Fruit fly (Drosophila melanogaster) whole organism, embryonic: Measurements from ENCODE around the gene Jhbp12.
A peak's percentile ranks its signal among the peaks of the same experiment; 100 is the strongest.

Source experiments
- Awh ChIP-seq: fragments of 200-800 bp; sonication (Bioruptor generic); IDR thresholded peaks from 2 replicates; pipeline ENCODE4, ENCODE4 v1.3.6; 2022; ENCODE audit warnings: missing biosample characterization, missing genetic modification characterization
- Bteb2 ChIP-seq: fragments of 200-800 bp; sonication (Bioruptor generic); optimal IDR thresholded peaks from 2 replicates; lab custom pipeline; 2016; ENCODE audit warnings: missing biosample characterization, missing genetic modification characterization
- CG10267 ChIP-seq: fragments of 200-800 bp; sonication (Bioruptor generic); optimal IDR thresholded peaks from 2 replicates; lab custom pipeline; 2018; ENCODE audit warnings: missing biosample characterization, mild to moderate bottlenecking, missing genetic modification characterization, moderate library complexity
- CG11085 ChIP-seq: fragments of 200-800 bp; sonication (Bioruptor generic); IDR thresholded peaks from 2 replicates; pipeline ENCODE4 v1.3.6; 2022; ENCODE audit warnings: missing biosample characterization, missing genetic modification characterization
- CG12769 ChIP-seq: fragments of 200-800 bp; sonication (Bioruptor generic); optimal IDR thresholded peaks from 2 replicates; lab custom pipeline; 2019; ENCODE audit warnings: missing biosample characterization, mild to moderate bottlenecking, missing genetic modification characterization, moderate library complexity
- CG14710 ChIP-seq: fragments of 200-800 bp; sonication (Bioruptor generic); optimal IDR thresholded peaks from 3 replicates; lab custom pipeline; 2019; ENCODE audit warnings: missing biosample characterization, mild to moderate bottlenecking, missing genetic modification characterization, moderate library complexity
- CG14860 ChIP-seq: fragments of 200-800 bp; sonication (Bioruptor generic); IDR thresholded peaks from 3 replicates; pipeline ENCODE4 v1.3.6; 2022; ENCODE audit warnings: missing biosample characterization, missing genetic modification characterization; ENCODE audit not compliant: partially characterized antibody
- CG2116 ChIP-seq: fragments of 200-800 bp; sonication (Bioruptor generic); optimal IDR thresholded peaks from 3 replicates; lab custom pipeline; 2018; ENCODE audit warnings: missing biosample characterization, mild to moderate bottlenecking, missing genetic modification characterization
- CG2199 ChIP-seq: fragments of 200-800 bp; sonication (Bioruptor generic); IDR thresholded peaks from 3 replicates; pipeline ENCODE4 v1.3.6; 2022; ENCODE audit warnings: missing biosample characterization, missing genetic modification characterization
- CG3407 ChIP-seq: fragments of 200-800 bp; sonication (Bioruptor generic); optimal IDR thresholded peaks from 2 replicates; lab custom pipeline; 2018; ENCODE audit warnings: missing biosample characterization, mild to moderate bottlenecking, missing genetic modification characterization
- CG43689 ChIP-seq: fragments of 200-800 bp; sonication (Bioruptor generic); IDR thresholded peaks from 2 replicates; pipeline ENCODE4 v1.3.6; 2022; ENCODE audit warnings: missing biosample characterization, missing genetic modification characterization
- CG4617 ChIP-seq: fragments of 200-800 bp; sonication (Bioruptor generic); optimal IDR thresholded peaks from 3 replicates; lab custom pipeline; 2016; ENCODE audit warnings: missing biosample characterization, missing genetic modification characterization, borderline replicate concordance
- CG4730 ChIP-seq: fragments of 200-800 bp; sonication (Bioruptor generic); IDR thresholded peaks from 2 replicates; pipeline ENCODE4 v1.3.6; 2022; ENCODE audit warnings: missing biosample characterization, missing genetic modification characterization
- CG6791 ChIP-seq: fragments of 200-800 bp; sonication (Bioruptor generic); IDR thresholded peaks from 3 replicates; pipeline ENCODE4 v1.3.6; 2022; ENCODE audit warnings: missing biosample characterization, missing genetic modification characterization; ENCODE audit not compliant: partially characterized antibody
- CG8765 ChIP-seq: fragments of 200-800 bp; sonication (Bioruptor generic); IDR thresholded peaks from 2 replicates; pipeline ENCODE4 v1.3.6; 2022; ENCODE audit warnings: missing biosample characterization, missing genetic modification characterization
- CG9797 ChIP-seq: fragments of 200-800 bp; sonication (Bioruptor generic); optimal IDR thresholded peaks from 3 replicates; lab custom pipeline; 2018; ENCODE audit warnings: missing biosample characterization, mild to moderate bottlenecking, missing genetic modification characterization
- CoRest ChIP-seq: fragments of 200-800 bp; sonication (Bioruptor generic); optimal IDR thresholded peaks from 3 replicates; lab custom pipeline; 2018; ENCODE audit warnings: missing biosample characterization, mild to moderate bottlenecking, missing genetic modification characterization, moderate library complexity
- Doc3 ChIP-seq: fragments of 200-800 bp; sonication (Bioruptor generic); IDR thresholded peaks from 3 replicates; pipeline ENCODE4 v1.3.6; 2022; ENCODE audit warnings: missing biosample characterization, missing genetic modification characterization; ENCODE audit not compliant: partially characterized antibody
- Ets97D ChIP-seq: fragments of 200-800 bp; sonication (Bioruptor generic); optimal IDR thresholded peaks from 3 replicates; lab custom pipeline; 2016; ENCODE audit warnings: missing biosample characterization, missing genetic modification characterization
- Gug ChIP-seq: fragments of 200-800 bp; sonication (Bioruptor generic); IDR thresholded peaks from 4 replicates; pipeline ENCODE4 v1.3.6; 2022; ENCODE audit warnings: missing biosample characterization, missing genetic modification characterization
- H2.0 ChIP-seq: fragments of 200-800 bp; sonication (Bioruptor generic); IDR thresholded peaks from 2 replicates; pipeline ENCODE4 v1.3.6; 2022; ENCODE audit warnings: missing biosample characterization, missing genetic modification characterization
- MESR4 ChIP-seq: fragments of 200-800 bp; sonication (Bioruptor generic); optimal IDR thresholded peaks from 2 replicates; lab custom pipeline; 2018; ENCODE audit warnings: missing biosample characterization, mild to moderate bottlenecking, missing genetic modification characterization, moderate library complexity
- Med ChIP-seq: fragments of 200-800 bp; sonication (Bioruptor generic); peaks from one replicate; lab custom pipeline; 2016; ENCODE audit warnings: missing biosample characterization, missing genetic modification characterization, mild to moderate bottlenecking, inconsistent platforms, moderate library complexity
- Myb ChIP-seq: fragments of 200-800 bp; sonication (Bioruptor generic); optimal IDR thresholded peaks from 2 replicates; lab custom pipeline; 2016; ENCODE audit warnings: missing biosample characterization, missing genetic modification characterization
- NC2β ChIP-seq: fragments of 200-800 bp; sonication (Bioruptor generic); optimal IDR thresholded peaks from 2 replicates; lab custom pipeline; 2016; ENCODE audit warnings: missing biosample characterization, missing genetic modification characterization
- Neu2 ChIP-seq: fragments of 200-800 bp; sonication (Bioruptor generic); optimal IDR thresholded peaks from 3 replicates; lab custom pipeline; 2016; ENCODE audit warnings: missing biosample characterization, missing genetic modification characterization, borderline replicate concordance
- Opbp ChIP-seq: fragments of 200-800 bp; sonication (Bioruptor generic); IDR thresholded peaks from 3 replicates; pipeline ENCODE4 v1.3.6; 2022; ENCODE audit warnings: missing biosample characterization, missing genetic modification characterization; ENCODE audit not compliant: partially characterized antibody
- Rx ChIP-seq: fragments of 200-800 bp; sonication (Bioruptor generic); IDR thresholded peaks from 2 replicates; pipeline ENCODE4 v1.3.6; 2022; ENCODE audit warnings: missing biosample characterization, missing genetic modification characterization
- Scr ChIP-seq: fragments of 200-800 bp; sonication (Bioruptor generic); IDR thresholded peaks from 2 replicates; pipeline ENCODE4 v1.3.6; 2022; ENCODE audit warnings: missing biosample characterization, missing genetic modification characterization; ENCODE audit not compliant: partially characterized antibody
- Tbp ChIP-seq: fragments of >200 bp; optimal IDR thresholded peaks from 2 replicates; lab custom pipeline; 2018; ENCODE audit warnings: missing biosample characterization, missing genetic modification characterization
- ara ChIP-seq: fragments of 200-800 bp; sonication (Bioruptor generic); IDR thresholded peaks from 2 replicates; pipeline ENCODE4 v1.3.6; 2022; ENCODE audit warnings: missing biosample characterization, missing genetic modification characterization
- ato ChIP-seq: fragments of 200-800 bp; sonication (Bioruptor generic); IDR thresholded peaks from 2 replicates; pipeline ENCODE4 v1.3.6; 2022; ENCODE audit warnings: missing biosample characterization, missing genetic modification characterization; ENCODE audit not compliant: partially characterized antibody
- bbx ChIP-seq: fragments of 200-800 bp; sonication (Bioruptor generic); IDR thresholded peaks from 2 replicates; pipeline ENCODE4 v1.3.6; 2022; ENCODE audit warnings: missing biosample characterization, missing genetic modification characterization; ENCODE audit not compliant: partially characterized antibody
- chinmo ChIP-seq: fragments of 200-800 bp; sonication (Bioruptor generic); IDR thresholded peaks from 4 replicates; pipeline ENCODE4 v1.3.6; 2022; ENCODE audit warnings: missing biosample characterization, missing genetic modification characterization; ENCODE audit not compliant: partially characterized antibody
- crp ChIP-seq, 2 experiments: fragments of 200-800 bp; sonication (Bioruptor generic); optimal IDR thresholded peaks; 2 replicates in 1 of 2; 3 replicates in 1 of 2; lab custom pipeline; 2017; ENCODE audit warnings: missing biosample characterization in 2 of 2, missing genetic modification characterization in 2 of 2, mild to moderate bottlenecking in 1 of 2, moderate library complexity in 1 of 2
- fu2 ChIP-seq: fragments of 200-800 bp; sonication (Bioruptor generic); optimal IDR thresholded peaks from 2 replicates; lab custom pipeline; 2016; ENCODE audit warnings: missing biosample characterization, missing genetic modification characterization
- gfzf ChIP-seq: fragments of 200-800 bp; sonication (Bioruptor generic); optimal IDR thresholded peaks from 2 replicates; lab custom pipeline; 2016; ENCODE audit warnings: missing biosample characterization, mild to moderate bottlenecking, missing genetic modification characterization, moderate library complexity
- hbn ChIP-seq: fragments of 200-800 bp; sonication (Bioruptor generic); IDR thresholded peaks from 2 replicates; pipeline ENCODE4 v1.3.6; 2022; ENCODE audit warnings: missing biosample characterization, missing genetic modification characterization; ENCODE audit not compliant: partially characterized antibody
- pzg ChIP-seq: fragments of 200-800 bp; sonication (Bioruptor generic); optimal IDR thresholded peaks from 3 replicates; lab custom pipeline; 2018; ENCODE audit warnings: missing biosample characterization, mild to moderate bottlenecking, missing genetic modification characterization, moderate library complexity
- sd ChIP-seq: fragments of 200-800 bp; sonication (Bioruptor generic); optimal IDR thresholded peaks from 3 replicates; lab custom pipeline; 2018; ENCODE audit warnings: missing biosample characterization, mild to moderate bottlenecking, missing genetic modification characterization, moderate library complexity
- sna ChIP-seq: fragments of 200-800 bp; sonication (Bioruptor generic); IDR thresholded peaks from 2 replicates; pipeline ENCODE4 v1.3.6; 2022; ENCODE audit warnings: missing biosample characterization, missing genetic modification characterization; ENCODE audit not compliant: partially characterized antibody
- stwl ChIP-seq: fragments of 200-800 bp; sonication (Bioruptor generic); optimal IDR thresholded peaks from 3 replicates; lab custom pipeline; 2018; ENCODE audit warnings: missing biosample characterization, mild to moderate bottlenecking, missing genetic modification characterization, moderate library complexity
- trem ChIP-seq: fragments of 200-800 bp; optimal IDR thresholded peaks from 3 replicates; lab custom pipeline; 2019; ENCODE audit warnings: missing biosample characterization, mild to moderate bottlenecking, missing genetic modification characterization, moderate library complexity
- unc-4 ChIP-seq: fragments of 200-800 bp; sonication (Bioruptor generic); IDR thresholded peaks from 2 replicates; pipeline ENCODE4 v1.3.6; 2022; ENCODE audit warnings: missing biosample characterization, missing genetic modification characterization; ENCODE audit not compliant: partially characterized antibody
- zen2 ChIP-seq: fragments of 200-800 bp; sonication (Bioruptor generic); IDR thresholded peaks from 3 replicates; pipeline ENCODE4 v1.3.6; 2022; ENCODE audit warnings: missing biosample characterization, missing genetic modification characterization; ENCODE audit not compliant: partially characterized antibody

The Jhbp12 gene

dm6 chr3R:24525983-24526661 lies 1.5 kb downstream of the Jhbp12 start (continued):
- no peak for TF ChIP-seq Doc3 (GFP tag; lab: Robert Waterston, UW)
- TF ChIP-seq Bteb2 (GFP tag; lab: Kevin White, UChicago) = no peak
- TF ChIP-seq H2.0 (GFP tag; lab: Robert Waterston, UW) = peak; percentile 25; the same call in 1 of the 2 replicates
- peak; percentile 14; the same call in 1 of the 2 replicates for TF ChIP-seq CG4730 (GFP tag; lab: Robert Waterston, UW)
- TF ChIP-seq CG43689 = no peak
- TF ChIP-seq ara (GFP tag; lab: Robert Waterston, UW) = no peak
- TF ChIP-seq, all 482 proteins: peak for 55

- TF ChIP-seq hbn (peak; percentile 41; the same call in 1 of the 2 replicates), Tbp (no peak), CG9797 (GFP tag; lab: Kevin White, UChicago) (peak; percentile 70), ato (GFP tag; lab: Robert Waterston, UW) (peak; percentile 47; the same call in 1 of the 2 replicates), stwl (tag; lab: Kevin White, UChicago) (peak; percentile 100), CG10267 (tag; lab: Kevin White, UChicago) (peak; percentile 44), CG2116 (GFP tag; lab: Kevin White, UChicago) (peak; percentile 63), fu2 (GFP tag; lab: Kevin White, UChicago) (no peak), sna (GFP tag; lab: Robert Waterston, UW) (peak; percentile 38; the same call in 1 of the 2 replicates), Opbp (GFP tag; lab: Robert Waterston, UW) (0 out of 3 replicates have a peak, but pooled peaks have one; percentile 13), MESR4 (GFP tag; lab: Kevin White, UChicago) (peak; percentile 64), CoRest (tag; lab: Kevin White, UChicago) (peak; percentile 40), CG8765 (GFP tag; lab: Robert Waterston, UW) (no peak), NC2β (GFP tag; lab: Kevin White, UChicago) (no peak), gfzf (GFP tag; lab: Kevin White, UChicago) (peak; percentile 88), Gug (no peak), CG11085 (no peak), Myb (GFP tag; lab: Kevin White, UChicago) (peak; percentile 96), CG2199 (GFP tag; lab: Robert Waterston, UW) (no peak), Rx (GFP tag; lab: Robert Waterston, UW) (no peak), CG14710 (tag; lab: Kevin White, UChicago) (peak; percentile 24), CG4617 (GFP tag; lab: Kevin White, UChicago) (peak; percentile 72), crp (GFP tag; optimal IDR thresholded peaks at IDR 0.05; lab: Kevin White, UChicago) (peak in 1 of 2 experiments; percentile 54), trem (peak; percentile 67), Awh (no peak), bbx (peak; percentile 40; the same call in 1 of the 2 replicates), sd (peak; percentile 33), Med (GFP tag; lab: Kevin White, UChicago) (peak; percentile 70), CG14860 (GFP tag; lab: Robert Waterston, UW) (no peak), CG3407 (no peak), unc-4 (GFP tag; lab: Robert Waterston, UW) (peak; percentile 39), Scr (GFP tag; lab: Robert Waterston, UW) (peak; percentile 37; the same call in 1 of the 2 replicates), CG6791 (GFP tag; lab: Robert Waterston, UW) (0 out of 3 replicates have a peak, but pooled peaks have one; percentile 40), Ets97D (GFP tag; lab: Kevin White, UChicago) (peak; percentile 52), pzg (GFP tag; lab: Kevin White, UChicago) (peak; percentile 66), CG12769 (no peak), zen2 (GFP tag; lab: Robert Waterston, UW) (peak; percentile 64), Neu2 (GFP tag; lab: Kevin White, UChicago) (no peak), chinmo (peak; percentile 43; the same call in 1 of the 4 replicates)
Observed at dm6 chr3R:24527845-24528244, 3.3 kb downstream of the Jhbp12 start, which contains the start of gene CG6607. CG6607 (plus strand) TSS chr3R:24528047.
